Fruit fly (Drosophila melanogaster): ENCODE measurements around the gene CG7497.

CG7497 gene

DNA sequence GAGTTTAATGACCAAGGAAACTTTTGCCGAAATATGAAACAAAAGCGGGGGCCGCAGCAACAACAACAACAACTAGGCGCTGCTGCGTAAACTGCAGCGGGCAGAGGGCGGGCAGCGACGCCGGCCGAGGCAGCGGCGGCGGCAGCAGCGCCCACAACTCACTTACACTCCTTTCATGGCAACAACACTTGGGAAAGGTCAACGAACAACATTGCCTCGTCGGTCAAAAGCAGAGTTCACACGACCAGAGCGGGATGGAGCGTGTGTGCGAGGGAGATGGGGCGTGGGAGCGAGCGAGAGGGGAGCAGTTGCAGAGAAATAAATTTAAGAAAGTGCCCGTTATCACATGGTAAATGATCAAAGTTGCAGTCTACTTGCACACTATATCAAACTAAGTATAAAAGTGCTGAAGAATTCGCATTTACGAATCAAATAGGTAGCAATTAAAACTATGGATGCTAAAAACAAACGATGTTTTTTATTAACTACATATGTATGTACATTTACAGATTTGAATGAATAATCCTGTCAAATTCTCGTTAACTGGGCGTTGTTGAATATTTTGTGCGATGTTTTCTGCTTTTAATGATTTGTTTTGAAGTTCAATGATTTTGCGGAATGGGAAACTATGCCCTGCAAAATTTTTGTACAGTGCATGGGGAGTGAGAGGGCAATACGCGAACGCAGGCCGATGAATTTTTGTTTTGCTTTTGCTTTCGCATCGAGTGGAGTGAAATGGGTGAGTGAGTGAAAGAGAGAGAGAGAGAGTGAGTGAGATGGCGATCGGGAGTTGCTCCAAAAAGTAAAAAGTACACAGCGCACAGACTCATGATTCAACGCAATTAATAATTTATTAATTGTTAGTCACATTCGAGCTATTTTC, 24.8 kb upstream of the CG7497 start:
- no peak for TF ChIP-seq CG17801 (GFP tag; optimal IDR thresholded peaks at IDR 0.05; ENCODE audit: partially characterized antibody)

DNA sequence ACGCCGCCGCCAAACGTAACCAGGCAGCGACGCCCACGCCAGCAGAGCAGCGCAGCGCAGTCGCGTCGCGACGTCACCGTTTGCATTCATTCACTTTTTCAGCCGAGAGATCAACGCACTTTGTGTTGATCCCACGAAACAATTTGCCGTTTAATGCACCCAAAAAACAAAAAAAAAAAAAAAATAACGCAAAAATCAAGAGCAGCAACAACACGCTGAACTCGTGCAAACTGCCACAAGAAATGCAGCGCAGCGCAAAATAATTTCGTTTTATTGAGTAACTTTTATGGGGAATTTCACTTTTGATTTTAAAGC, 24.2 kb upstream of the CG7497 start:
- TF ChIP-seq CG17801 (GFP tag; optimal IDR thresholded peaks at IDR 0.05; ENCODE audit: partially characterized antibody), result no peak

DNA sequence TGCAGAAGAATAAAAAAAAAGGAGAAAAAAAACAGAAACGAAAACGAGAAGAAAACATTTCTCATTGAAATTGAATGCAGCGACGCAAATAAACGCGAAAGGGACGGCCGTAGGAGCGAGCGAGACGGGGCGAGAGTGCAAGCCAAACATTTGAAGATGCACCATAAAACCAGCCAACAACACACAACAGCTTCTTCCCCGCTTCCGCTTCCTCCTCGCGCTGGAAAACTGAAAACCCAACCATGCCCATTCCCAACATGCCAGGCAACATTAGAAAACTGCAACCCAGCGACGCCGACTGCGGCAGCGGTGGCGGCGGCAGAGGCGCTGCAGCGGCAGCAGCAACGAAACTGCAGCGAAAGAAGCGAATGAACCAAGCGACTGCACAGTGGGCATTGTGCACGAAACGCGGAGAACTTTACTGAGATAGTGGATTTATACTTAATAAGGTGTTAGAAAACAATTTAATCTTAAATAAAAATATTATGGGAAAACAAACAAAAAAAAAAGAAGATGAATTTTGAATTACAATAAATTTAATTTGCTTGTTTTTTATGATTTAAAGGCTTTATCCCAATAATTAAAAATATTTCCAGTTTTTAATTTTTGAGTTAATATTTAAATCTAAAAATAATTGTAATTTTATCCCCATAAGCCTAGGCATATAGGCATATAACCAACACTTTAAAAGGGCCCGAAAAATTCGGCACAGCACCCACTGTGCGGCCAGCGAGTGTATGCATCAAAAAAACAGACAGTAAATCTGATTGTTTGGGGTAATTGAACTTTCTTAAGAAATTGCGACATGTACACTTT, 22.1 kb upstream of the CG7497 start:
- TF ChIP-seq CG17801 (GFP tag; optimal IDR thresholded peaks at IDR 0.05; ENCODE audit: partially characterized antibody), result peak; percentile 31

DNA sequence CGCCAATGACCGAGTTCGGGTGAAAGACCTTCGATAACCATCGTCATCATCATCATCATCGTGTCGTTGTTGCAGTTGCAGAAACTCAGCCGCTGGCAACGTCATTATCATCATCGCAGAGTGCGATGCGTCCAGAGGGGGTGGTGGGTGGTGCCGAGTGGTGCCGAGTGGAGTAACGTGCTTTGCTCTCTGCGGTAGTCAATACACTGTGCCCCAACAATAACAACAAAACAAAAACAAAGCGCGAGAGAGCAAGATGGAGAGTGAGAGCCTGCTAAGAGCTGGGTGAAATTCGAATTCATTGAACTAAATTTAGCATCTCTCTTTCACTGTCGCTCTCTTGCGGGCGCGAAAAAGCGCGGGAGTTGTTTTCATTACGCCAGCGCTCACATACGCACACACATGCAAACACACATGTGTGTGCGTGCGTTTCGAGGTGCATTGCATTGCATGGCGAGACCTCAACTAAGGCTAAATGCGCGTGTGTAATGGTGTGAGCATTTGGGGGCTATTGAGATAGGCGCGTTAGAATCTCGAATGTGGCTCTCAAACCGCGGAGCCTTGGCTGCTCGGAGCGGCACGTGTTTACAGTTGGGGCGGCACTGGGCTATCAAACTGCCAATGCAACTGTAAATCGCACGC, 21.3 kb upstream of the CG7497 start:
- TF ChIP-seq CG17801 (GFP tag; optimal IDR thresholded peaks at IDR 0.05; ENCODE audit: partially characterized antibody), result peak; percentile 14

DNA sequence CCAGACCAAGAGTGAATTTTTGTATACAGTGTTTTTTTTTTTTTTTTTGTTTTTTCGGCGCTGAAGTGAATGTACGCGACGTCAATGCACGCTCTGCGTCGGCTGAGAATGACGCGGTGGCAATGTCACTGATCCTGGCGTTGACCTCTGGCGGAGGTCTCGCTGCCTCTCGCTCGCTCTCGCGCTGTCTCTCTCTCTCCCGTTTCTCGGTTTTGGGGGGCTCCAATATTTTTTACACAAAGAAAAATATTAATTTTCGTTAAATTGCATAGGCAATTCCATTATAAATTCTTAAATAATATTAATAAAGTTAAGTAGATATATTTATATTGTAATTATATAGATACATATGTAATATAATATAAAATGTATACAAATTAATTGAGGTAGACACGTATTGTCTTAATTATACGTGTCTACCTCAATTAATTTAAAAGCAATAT, 19.9 kb upstream of the CG7497 start:
- no peak for TF ChIP-seq CG17801 (GFP tag; optimal IDR thresholded peaks at IDR 0.05; ENCODE audit: partially characterized antibody)

DNA sequence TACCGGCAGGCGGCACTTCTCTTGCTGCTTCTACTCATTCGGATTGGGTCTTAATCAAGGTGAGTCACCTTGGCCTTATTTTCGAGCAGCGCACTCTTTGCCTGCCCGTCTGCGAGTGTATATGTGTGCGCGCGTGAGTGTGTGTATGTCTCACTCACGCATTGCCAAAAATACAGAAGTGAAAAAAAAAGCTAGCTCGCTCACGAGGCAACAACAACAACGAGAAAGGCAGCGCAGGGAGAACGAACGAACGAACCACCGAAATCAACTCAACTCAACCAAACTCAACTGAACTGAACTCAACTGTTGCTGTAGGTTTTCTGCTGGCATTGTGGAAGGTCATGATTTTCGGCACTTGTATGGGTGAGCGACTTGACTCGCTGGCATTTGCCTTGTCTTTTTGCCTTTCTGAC, 19.3 kb upstream of the CG7497 start:
- TF ChIP-seq CG17801 (GFP tag; optimal IDR thresholded peaks at IDR 0.05; ENCODE audit: partially characterized antibody), result no peak

DNA sequence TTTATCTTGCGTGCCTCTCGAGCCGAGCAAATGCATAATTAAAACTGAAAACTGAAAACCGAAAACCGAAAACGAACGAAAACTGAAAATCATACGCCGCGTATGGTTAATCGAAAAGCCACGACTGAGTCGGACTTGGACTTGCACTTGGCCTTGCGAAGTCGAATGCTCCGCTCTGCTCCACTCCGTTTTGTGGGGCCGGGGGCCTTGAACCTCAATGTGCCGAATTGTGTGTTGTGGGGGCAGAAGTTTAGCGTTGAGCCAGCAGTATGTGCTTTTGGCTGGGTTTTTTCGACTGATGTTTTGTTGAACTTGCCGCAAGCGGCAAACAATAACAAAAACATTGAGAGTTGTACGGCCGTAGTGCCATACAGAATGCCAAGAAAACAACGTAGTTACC, 18.0 kb upstream of the CG7497 start:
- TF ChIP-seq CG17801 (GFP tag; optimal IDR thresholded peaks at IDR 0.05; ENCODE audit: partially characterized antibody), result no peak

DNA sequence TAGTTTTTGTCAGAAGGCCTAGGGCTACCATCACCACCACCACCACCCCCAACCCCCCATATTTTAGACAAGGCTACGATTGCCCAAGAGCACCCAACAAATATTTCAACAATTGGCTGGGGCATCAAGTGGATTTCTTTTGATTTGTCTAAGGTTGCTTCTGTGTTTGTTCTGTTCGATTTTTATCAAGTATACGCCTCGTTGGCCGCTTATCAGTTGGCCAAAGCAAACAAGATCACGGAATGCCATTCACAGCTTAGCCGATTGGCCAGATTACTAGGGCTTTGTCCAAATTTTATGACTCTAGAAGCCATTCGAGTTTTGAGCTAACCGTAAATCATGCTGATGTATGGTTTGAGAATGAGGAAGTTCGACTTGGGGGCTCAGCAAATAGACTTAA, 17.4 kb upstream of the CG7497 start:
- TF ChIP-seq CG17801 (GFP tag; optimal IDR thresholded peaks at IDR 0.05; ENCODE audit: partially characterized antibody), result no peak

DNA sequence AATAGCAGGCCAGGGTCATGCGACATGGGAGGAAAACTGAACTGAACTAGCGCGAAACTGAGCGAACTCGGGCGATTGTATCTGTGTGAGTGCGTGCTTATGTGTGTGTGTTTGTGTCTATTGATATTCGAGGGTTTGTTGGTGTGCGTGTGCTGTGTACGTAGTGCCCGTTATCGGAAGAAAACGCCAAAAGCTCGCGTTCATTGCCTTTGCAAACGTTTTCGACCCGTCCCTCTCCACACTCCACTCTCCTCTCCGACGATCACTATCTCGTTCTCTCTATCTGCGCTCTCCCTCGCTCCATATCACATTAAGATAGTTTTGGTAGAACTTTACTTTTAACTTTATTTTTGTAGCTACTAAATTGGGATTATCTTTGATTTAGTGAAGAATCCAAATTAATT, 16.4 kb upstream of the CG7497 start:
- TF ChIP-seq CG17801 (GFP tag; optimal IDR thresholded peaks at IDR 0.05; ENCODE audit: partially characterized antibody), result no peak

DNA sequence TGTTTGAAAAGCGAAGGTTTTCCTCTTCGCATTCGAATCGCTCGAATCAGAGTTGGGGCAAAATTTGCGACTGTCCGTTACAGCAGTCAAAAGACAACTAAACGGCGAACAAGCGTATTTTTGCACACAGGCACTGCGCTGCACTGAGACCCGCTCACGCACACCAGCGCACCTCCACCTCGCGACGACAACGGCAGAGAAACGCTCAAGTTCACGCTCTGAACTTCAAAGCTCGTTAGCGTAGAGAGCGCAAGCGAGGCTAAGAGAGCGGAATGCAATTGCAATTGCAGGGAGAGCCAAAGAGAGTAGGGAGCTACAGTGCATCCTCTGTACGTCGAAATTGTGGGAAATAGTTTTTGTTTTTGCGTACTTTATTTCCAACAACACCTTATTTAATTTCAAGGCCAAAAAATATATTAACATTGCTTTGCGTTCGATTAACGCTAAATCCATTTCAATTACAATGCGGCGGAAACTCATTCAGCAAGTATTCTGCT, 14.0 kb upstream of the CG7497 start, which contains the start of gene Eip74EF:
TSS of gene Eip74EF (minus strand) at position 117 of the 497 bp plus-strand sequence.
- peak; percentile 76 for TF ChIP-seq CG17801 (GFP tag; optimal IDR thresholded peaks at IDR 0.05; ENCODE audit: partially characterized antibody)

DNA sequence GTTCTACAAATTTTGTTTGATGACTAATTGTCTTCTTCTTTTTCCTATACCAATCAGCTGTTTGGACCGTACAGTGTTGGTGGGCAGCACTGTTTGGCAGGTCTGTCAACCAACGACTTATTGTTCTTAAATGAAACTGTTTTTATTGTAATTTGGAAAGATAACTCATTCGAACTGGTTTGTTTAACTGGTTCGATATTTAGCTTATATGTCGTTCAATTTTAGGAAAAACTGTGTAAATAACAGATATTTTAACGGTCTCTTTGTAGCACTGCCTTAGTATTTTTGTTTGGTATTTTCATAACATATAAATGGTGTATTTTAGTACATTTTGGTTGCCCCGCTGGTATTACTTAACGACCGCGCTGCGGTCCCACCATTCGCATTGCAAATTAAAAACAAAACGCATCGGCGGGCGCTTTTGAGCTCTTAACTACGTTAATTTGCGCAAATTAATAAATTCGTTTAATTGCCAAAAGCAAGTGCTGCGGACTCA, 11.8 kb upstream of the CG7497 start, which contains the start of the genes Vps60 and anchor:
TSS of gene Vps60 (minus strand) at position 175 of the 496 bp plus-strand sequence.
TSS of gene anchor (plus strand) at position 374 of the 496 bp plus-strand sequence.
- TF ChIP-seq CG17801 (GFP tag; optimal IDR thresholded peaks at IDR 0.05; ENCODE audit: partially characterized antibody), result peak; percentile 82

DNA sequence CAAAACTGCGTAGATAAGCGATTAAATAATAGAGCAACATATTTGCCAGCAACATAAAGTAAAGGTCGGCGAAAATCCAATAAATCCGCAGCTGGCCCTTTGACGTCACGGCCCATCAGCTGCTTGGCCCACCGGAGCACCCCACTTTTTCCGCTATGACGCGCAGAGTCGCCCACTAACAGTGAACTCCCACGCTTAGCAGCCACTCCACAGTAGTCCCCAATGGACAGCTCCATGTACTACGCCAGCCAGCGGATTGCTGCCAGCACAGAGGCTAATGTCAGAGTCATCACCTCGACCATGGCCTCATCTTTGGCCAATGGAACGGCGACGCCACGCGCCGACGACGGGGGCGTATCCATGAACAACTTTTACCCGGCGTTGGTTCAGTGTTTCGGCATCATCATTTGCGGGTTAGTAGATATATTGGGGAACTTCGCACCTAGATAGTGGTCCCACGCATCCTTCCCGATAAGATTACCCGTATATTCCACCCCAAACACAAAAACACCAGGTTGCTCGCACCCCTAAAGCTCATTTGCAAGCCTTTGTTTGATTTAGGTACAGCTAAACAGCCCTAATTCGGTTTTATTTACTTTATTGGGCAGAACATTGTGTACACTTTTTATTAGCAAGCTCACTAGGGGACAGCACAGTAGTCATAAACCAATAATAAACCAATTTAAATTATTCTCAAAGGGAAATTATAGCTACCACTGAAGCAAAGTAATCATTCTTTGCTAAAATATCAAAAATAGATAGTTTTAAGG, 11.0 kb upstream of the CG7497 start:
- no peak for TF ChIP-seq CG17801 (GFP tag; optimal IDR thresholded peaks at IDR 0.05; ENCODE audit: partially characterized antibody)

DNA sequence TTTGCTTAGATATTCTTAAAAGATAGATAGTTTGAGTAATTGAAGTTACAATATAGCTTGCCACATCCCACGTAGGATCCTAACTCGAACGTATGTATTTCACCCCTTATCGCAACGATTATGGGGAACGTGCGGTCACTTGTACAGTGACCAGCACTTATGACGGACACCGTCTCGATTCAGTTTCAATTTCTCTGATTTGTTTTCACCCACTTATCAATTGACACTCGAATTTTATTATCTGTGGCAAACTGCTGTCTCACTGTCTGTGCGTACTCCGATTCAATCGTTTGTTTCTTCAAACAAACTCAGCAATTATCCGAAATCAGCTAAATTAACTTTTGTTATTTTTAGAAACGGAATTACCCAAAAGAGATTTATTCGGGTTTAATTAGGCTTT, 10.3 kb upstream of the CG7497 start:
- TF ChIP-seq CG17801 (GFP tag; optimal IDR thresholded peaks at IDR 0.05; ENCODE audit: partially characterized antibody), result no peak

DNA sequence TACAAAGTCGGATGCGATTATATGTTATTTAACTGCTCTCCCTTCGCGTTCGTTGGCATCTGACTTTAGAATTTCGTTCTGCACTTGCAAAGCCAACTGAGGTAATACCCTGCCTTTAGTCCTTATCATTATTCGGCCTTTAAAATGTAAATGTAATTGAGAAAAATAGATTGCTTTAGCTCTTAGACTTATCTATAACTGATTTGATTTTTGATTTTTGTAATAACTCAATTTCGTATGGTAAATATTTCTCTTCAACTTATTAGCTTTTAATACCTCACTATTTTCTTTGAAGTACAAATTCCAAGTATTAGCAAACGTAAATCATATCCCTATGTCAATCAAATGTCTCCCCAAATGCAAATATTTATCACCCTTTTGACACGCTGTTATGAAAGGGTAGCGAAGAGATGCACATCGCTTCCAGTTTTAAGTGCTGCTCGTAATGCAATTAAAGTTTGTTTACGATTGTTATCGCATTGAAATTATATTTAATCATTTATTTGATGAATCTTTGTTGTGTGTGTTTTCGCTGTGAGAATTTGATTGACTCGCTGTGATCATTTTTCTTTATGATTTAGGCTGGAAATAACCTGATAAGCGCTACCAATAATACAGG, 8.9 kb upstream of the CG7497 start:
- no peak for TF ChIP-seq CG17801 (GFP tag; optimal IDR thresholded peaks at IDR 0.05; ENCODE audit: partially characterized antibody)

Measured in ovary, adult (tissue).